Fruit fly (Drosophila melanogaster) whole organism, embryonic: Measurements from ENCODE around the gene APC4.

Experiments used
- Atf6 ChIP-seq: fragments of 200-800 bp; sonication (Bioruptor generic); IDR thresholded peaks from 2 replicates; pipeline ENCODE4 v1.3.6; 2022; ENCODE audit warnings: missing biosample characterization, missing genetic modification characterization
- B-H2 ChIP-seq: fragments of 200-800 bp; sonication (Bioruptor generic); optimal IDR thresholded peaks from 2 replicates; lab custom pipeline; 2018; ENCODE audit warnings: missing biosample characterization, mild to moderate bottlenecking, missing genetic modification characterization
- CG10543 ChIP-seq: fragments of 200-800 bp; sonication (Bioruptor generic); optimal IDR thresholded peaks from 3 replicates; lab custom pipeline; 2017; ENCODE audit warnings: missing biosample characterization, mild to moderate bottlenecking, missing genetic modification characterization, moderate library complexity
- CG12942 ChIP-seq: fragments of 200-800 bp; sonication (Bioruptor generic); optimal IDR thresholded peaks from 3 replicates; lab custom pipeline; 2016; ENCODE audit warnings: missing biosample characterization, missing genetic modification characterization
- CG13894 ChIP-seq: fragments of 200-800 bp; sonication (Bioruptor generic); optimal IDR thresholded peaks from 3 replicates; lab custom pipeline; 2018; ENCODE audit warnings: missing biosample characterization, mild to moderate bottlenecking, missing genetic modification characterization, moderate library complexity
- CG14441 ChIP-seq: fragments of 200-800 bp; sonication (Bioruptor generic); IDR thresholded peaks from 2 replicates; pipeline ENCODE4 v1.3.6; 2022; ENCODE audit warnings: missing biosample characterization, missing genetic modification characterization
- CG14965 ChIP-seq: fragments of 200-800 bp; sonication (Bioruptor generic); optimal IDR thresholded peaks from 2 replicates; lab custom pipeline; 2016; ENCODE audit warnings: missing biosample characterization, missing genetic modification characterization, borderline replicate concordance
- CG17359 ChIP-seq: fragments of 200-800 bp; sonication (Bioruptor generic); optimal IDR thresholded peaks from 3 replicates; lab custom pipeline; 2018; ENCODE audit warnings: missing biosample characterization, mild to moderate bottlenecking, missing genetic modification characterization, moderate library complexity
- CG17829 ChIP-seq: fragments of 200-800 bp; optimal IDR thresholded peaks from 2 replicates; lab custom pipeline; 2019; ENCODE audit warnings: missing biosample characterization, mild to moderate bottlenecking, missing genetic modification characterization, moderate library complexity
- CG17912 ChIP-seq: fragments of 200-800 bp; sonication (Bioruptor generic); optimal IDR thresholded peaks from 2 replicates; lab custom pipeline; 2018; ENCODE audit warnings: missing biosample characterization, mild to moderate bottlenecking, missing genetic modification characterization
- CG18599 ChIP-seq: fragments of 200-800 bp; sonication (Bioruptor generic); optimal IDR thresholded peaks from 3 replicates; lab custom pipeline; 2017; ENCODE audit warnings: missing biosample characterization, missing genetic modification characterization, mild to moderate bottlenecking, moderate library complexity, missing genetic modification reagents
- CG2678 ChIP-seq: fragments of 200-800 bp; sonication (Bioruptor generic); optimal IDR thresholded peaks from 3 replicates; lab custom pipeline; 2019; ENCODE audit warnings: missing biosample characterization, mild to moderate bottlenecking, missing genetic modification characterization, moderate library complexity
- CG31388 ChIP-seq: fragments of 200-800 bp; sonication (Bioruptor generic); optimal IDR thresholded peaks from 2 replicates; lab custom pipeline; 2016; ENCODE audit warnings: missing biosample characterization, missing genetic modification characterization
- CG3163 ChIP-seq: fragments of 200-800 bp; sonication (Bioruptor generic); optimal IDR thresholded peaks from 3 replicates; lab custom pipeline; 2016; ENCODE audit warnings: missing biosample characterization, missing genetic modification characterization
- CG3995 ChIP-seq: fragments of 200-800 bp; sonication (Bioruptor generic); optimal IDR thresholded peaks from 3 replicates; lab custom pipeline; 2016; ENCODE audit warnings: missing biosample characterization, missing genetic modification characterization
- CG4730 ChIP-seq: fragments of 200-800 bp; sonication (Bioruptor generic); IDR thresholded peaks from 2 replicates; pipeline ENCODE4 v1.3.6; 2022; ENCODE audit warnings: missing biosample characterization, missing genetic modification characterization
- CG5953 ChIP-seq: fragments of 200-800 bp; sonication (Bioruptor generic); IDR thresholded peaks from 2 replicates; pipeline ENCODE4 v1.3.6; 2022; ENCODE audit warnings: missing biosample characterization, missing genetic modification characterization
- CG6272 ChIP-seq: fragments of 200-800 bp; sonication (Bioruptor generic); IDR thresholded peaks from 2 replicates; pipeline ENCODE4 v1.3.6; 2022; ENCODE audit warnings: missing biosample characterization, missing genetic modification characterization
- CG7987 ChIP-seq: fragments of 200-800 bp; sonication (Bioruptor generic); optimal IDR thresholded peaks from 2 replicates; lab custom pipeline; 2018; ENCODE audit warnings: missing biosample characterization, mild to moderate bottlenecking, missing genetic modification characterization, moderate library complexity
- CG8765 ChIP-seq: fragments of 200-800 bp; sonication (Bioruptor generic); IDR thresholded peaks from 2 replicates; pipeline ENCODE4 v1.3.6; 2022; ENCODE audit warnings: missing biosample characterization, missing genetic modification characterization
- CG9727 ChIP-seq: fragments of 200-800 bp; sonication (Bioruptor generic); optimal IDR thresholded peaks from 3 replicates; lab custom pipeline; 2017; ENCODE audit warnings: missing biosample characterization, mild to moderate bottlenecking, missing genetic modification characterization
- CTCF ChIP-seq: fragments of 200-800 bp; sonication (Bioruptor generic); optimal IDR thresholded peaks from 2 replicates; lab custom pipeline; 2017; ENCODE audit warnings: missing biosample characterization, mild to moderate bottlenecking, missing genetic modification characterization, moderate library complexity
- Doc3 ChIP-seq: fragments of 200-800 bp; sonication (Bioruptor generic); IDR thresholded peaks from 3 replicates; pipeline ENCODE4 v1.3.6; 2022; ENCODE audit warnings: missing biosample characterization, missing genetic modification characterization; ENCODE audit not compliant: partially characterized antibody
- Gsc ChIP-seq: fragments of 200-800 bp; sonication (Bioruptor generic); IDR thresholded peaks from 2 replicates; pipeline ENCODE4 v1.3.6; 2022; ENCODE audit warnings: missing biosample characterization, missing genetic modification characterization
- MBD-R2 ChIP-seq: fragments of 200-800 bp; sonication (Bioruptor generic); IDR thresholded peaks from 2 replicates; pipeline ENCODE4 v1.3.6; 2022; ENCODE audit warnings: missing biosample characterization, missing genetic modification characterization
- Opbp ChIP-seq: fragments of 200-800 bp; sonication (Bioruptor generic); IDR thresholded peaks from 3 replicates; pipeline ENCODE4 v1.3.6; 2022; ENCODE audit warnings: missing biosample characterization, missing genetic modification characterization; ENCODE audit not compliant: partially characterized antibody
- PHDP ChIP-seq: fragments of 200-800 bp; sonication (Bioruptor generic); optimal IDR thresholded peaks from 3 replicates; lab custom pipeline; 2018; ENCODE audit warnings: missing biosample characterization, mild to moderate bottlenecking, missing genetic modification characterization, moderate library complexity
- Scr ChIP-seq: fragments of 200-800 bp; sonication (Bioruptor generic); IDR thresholded peaks from 2 replicates; pipeline ENCODE4 v1.3.6; 2022; ENCODE audit warnings: missing biosample characterization, missing genetic modification characterization; ENCODE audit not compliant: partially characterized antibody
- Sox100B ChIP-seq: fragments of 200-800 bp; sonication (Bioruptor generic); optimal IDR thresholded peaks from 3 replicates; lab custom pipeline; 2018; ENCODE audit warnings: missing biosample characterization, mild to moderate bottlenecking, missing genetic modification characterization
- Vsx1 ChIP-seq: fragments of 200-800 bp; sonication (Bioruptor generic); optimal IDR thresholded peaks from 2 replicates; lab custom pipeline; 2017; ENCODE audit warnings: missing biosample characterization, mild to moderate bottlenecking, missing genetic modification characterization, missing genetic modification reagents
- Xbp1 ChIP-seq: fragments of 200-800 bp; sonication (Bioruptor generic); optimal IDR thresholded peaks from 3 replicates; lab custom pipeline; 2016; ENCODE audit warnings: missing biosample characterization, mild to moderate bottlenecking, missing genetic modification characterization
- abd-A ChIP-seq: fragments of 200-800 bp; sonication (Bioruptor generic); optimal IDR thresholded peaks from 3 replicates; lab custom pipeline; 2019; ENCODE audit warnings: missing biosample characterization, mild to moderate bottlenecking, missing genetic modification characterization, moderate library complexity
- btn ChIP-seq: fragments of 200-800 bp; sonication (Bioruptor generic); optimal IDR thresholded peaks from 2 replicates; lab custom pipeline; 2016; ENCODE audit warnings: missing biosample characterization, missing genetic modification characterization
- cad ChIP-seq: fragments of >200 bp; optimal IDR thresholded peaks from 2 replicates; lab custom pipeline; 2017; ENCODE audit warnings: missing biosample characterization, missing genetic modification characterization
- ems ChIP-seq: fragments of 200-800 bp; sonication (Bioruptor generic); optimal IDR thresholded peaks from 3 replicates; lab custom pipeline; 2016; ENCODE audit warnings: missing biosample characterization, missing genetic modification characterization
- grn ChIP-seq: fragments of 200-800 bp; sonication (Bioruptor generic); optimal IDR thresholded peaks from 3 replicates; lab custom pipeline; 2017; ENCODE audit warnings: missing biosample characterization, missing genetic modification characterization
- her ChIP-seq: fragments of 200-800 bp; sonication (Bioruptor generic); optimal IDR thresholded peaks from 2 replicates; lab custom pipeline; 2016; ENCODE audit warnings: missing biosample characterization, missing genetic modification characterization
- jigr1 ChIP-seq: fragments of 200-800 bp; sonication (Bioruptor generic); IDR thresholded peaks from 3 replicates; pipeline ENCODE4 v1.3.6; 2022; ENCODE audit warnings: missing biosample characterization, missing genetic modification characterization
- klu ChIP-seq: fragments of 200-800 bp; sonication (Bioruptor generic); IDR thresholded peaks from 2 replicates; pipeline ENCODE4 v1.3.6; 2022; ENCODE audit warnings: missing biosample characterization, missing genetic modification characterization
- odd ChIP-seq: fragments of 200-800 bp; sonication (Bioruptor generic); optimal IDR thresholded peaks from 2 replicates; lab custom pipeline; 2017; ENCODE audit warnings: missing biosample characterization, mild to moderate bottlenecking, missing genetic modification characterization
- org-1 ChIP-seq: fragments of 200-800 bp; sonication (Bioruptor generic); optimal IDR thresholded peaks from 2 replicates; lab custom pipeline; 2017; ENCODE audit warnings: missing biosample characterization, missing genetic modification characterization
- pb ChIP-seq: fragments of 200-800 bp; sonication (Bioruptor generic); optimal IDR thresholded peaks from 3 replicates; lab custom pipeline; 2016; ENCODE audit warnings: missing biosample characterization, missing genetic modification characterization
- prd ChIP-seq, 3 experiments: fragments of >200 bp in 2 of 3; fragments of 200-800 bp in 1 of 3; sonication (Bioruptor generic) in 1 of 3; optimal IDR thresholded peaks in 2 of 3; IDR thresholded peaks in 1 of 3; 2 replicates in 2 of 3; 3 replicates in 1 of 3; pipeline versions ENCODE4 v1.3.6 to Lab custom; 2017 to 2022; ENCODE audit warnings: missing biosample characterization in 1 of 3, missing genetic modification characterization in 1 of 3
- salm ChIP-seq: fragments of 200-800 bp; sonication (Bioruptor generic); optimal IDR thresholded peaks from 2 replicates; lab custom pipeline; 2018; ENCODE audit warnings: missing biosample characterization, mild to moderate bottlenecking, missing genetic modification characterization
- sima ChIP-seq: fragments of 200-800 bp; sonication (Bioruptor generic); optimal IDR thresholded peaks from 2 replicates; lab custom pipeline; 2016; ENCODE audit warnings: missing biosample characterization, missing genetic modification characterization
- tgo ChIP-seq: fragments of 200-800 bp; sonication (Bioruptor generic); IDR thresholded peaks from 3 replicates; pipeline ENCODE4 v1.3.6; 2022; ENCODE audit warnings: missing biosample characterization, missing genetic modification characterization
- trh ChIP-seq: fragments of 200-800 bp; sonication (Bioruptor generic); optimal IDR thresholded peaks from 2 replicates; lab custom pipeline; 2016; ENCODE audit warnings: missing biosample characterization, missing genetic modification characterization
- twi ChIP-seq: fragments of 200-800 bp; optimal IDR thresholded peaks from 2 replicates; lab custom pipeline; 2019; ENCODE audit warnings: missing biosample characterization, mild to moderate bottlenecking, missing genetic modification characterization, moderate library complexity
- zen ChIP-seq: fragments of 200-800 bp; sonication (Bioruptor generic); optimal IDR thresholded peaks from 3 replicates; lab custom pipeline; 2018; ENCODE audit warnings: missing biosample characterization, mild to moderate bottlenecking, missing genetic modification characterization, moderate library complexity
- zen2 ChIP-seq: fragments of 200-800 bp; sonication (Bioruptor generic); IDR thresholded peaks from 3 replicates; pipeline ENCODE4 v1.3.6; 2022; ENCODE audit warnings: missing biosample characterization, missing genetic modification characterization; ENCODE audit not compliant: partially characterized antibody
- zf30C ChIP-seq: fragments of 200-800 bp; sonication (Bioruptor generic); optimal IDR thresholded peaks from 3 replicates; lab custom pipeline; 2018; ENCODE audit warnings: missing biosample characterization, mild to moderate bottlenecking, missing genetic modification characterization

The APC4 gene

DNA sequence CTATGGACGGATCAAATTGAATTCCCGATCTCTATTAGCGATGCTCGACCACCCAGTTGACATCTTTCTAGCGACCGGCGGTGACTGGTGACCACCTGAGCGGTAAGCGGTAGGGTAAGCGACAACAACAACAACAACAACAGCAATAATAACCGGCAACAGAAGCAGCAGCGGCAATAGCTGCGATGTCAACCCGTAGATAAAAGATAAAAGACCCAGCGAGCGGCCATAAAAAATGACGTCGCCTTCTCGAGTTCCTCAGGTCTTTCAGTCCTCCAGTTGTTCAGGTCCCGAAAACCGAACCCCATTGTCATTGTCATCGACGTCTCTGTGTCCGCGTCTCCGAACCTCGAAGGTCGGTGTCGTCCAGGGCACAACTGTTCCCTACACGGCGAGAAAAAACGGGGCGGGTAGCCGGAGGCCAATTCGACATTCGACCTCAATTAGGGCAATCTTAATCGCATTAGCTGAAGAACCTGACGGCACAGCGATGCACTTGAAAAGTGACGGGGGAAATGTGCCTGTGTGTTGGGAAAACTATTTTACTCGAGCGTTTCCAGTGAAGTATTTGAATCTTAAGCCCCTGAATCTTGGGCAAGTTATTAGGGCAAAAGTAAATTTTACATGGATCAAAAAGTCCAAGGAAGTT lies 50.0 kb downstream of the APC4 start (continued):
- TF ChIP-seq B-H2: no peak
- no peak for TF ChIP-seq CG2678 (tag; lab: Kevin White, UChicago)
- no peak for TF ChIP-seq her
- TF ChIP-seq pb (GFP tag; lab: Kevin White, UChicago): no peak
- TF ChIP-seq Xbp1: no peak
- TF ChIP-seq CG5953 (GFP tag; lab: Robert Waterston, UW): no peak
- no peak for TF ChIP-seq Atf6
- TF ChIP-seq CG12942 (GFP tag; lab: Kevin White, UChicago): no peak
- no peak for TF ChIP-seq CG14441 (GFP tag; lab: Robert Waterston, UW)
- TF ChIP-seq tgo: no peak
- TF ChIP-seq CG3995 (GFP tag; lab: Kevin White, UChicago): no peak
- peak; percentile 0 for TF ChIP-seq CG17829 (tag; lab: Kevin White, UChicago)
- no peak for TF ChIP-seq Vsx1 (GFP tag; lab: Kevin White, UChicago)
- no peak for TF ChIP-seq jigr1 (GFP tag; lab: Robert Waterston, UW)
- no peak for TF ChIP-seq trh (GFP tag; lab: Kevin White, UChicago)
- TF ChIP-seq Scr (GFP tag; lab: Robert Waterston, UW): no peak
- TF ChIP-seq CG31388 (GFP tag; lab: Kevin White, UChicago): no peak
- no peak for TF ChIP-seq ems (GFP tag; lab: Kevin White, UChicago)
- TF ChIP-seq CG13894: peak; percentile 20
- TF ChIP-seq prd (optimal IDR thresholded peaks at IDR 0.05; lab: Kevin White, UChicago): no peak
- no peak for TF ChIP-seq prd (GFP tag; IDR thresholded peaks at IDR 0.05; lab: Robert Waterston, UW)
- TF ChIP-seq Doc3 (GFP tag; lab: Robert Waterston, UW): no peak
- TF ChIP-seq zf30C (GFP tag; lab: Kevin White, UChicago): peak; percentile 94
- TF ChIP-seq Opbp (GFP tag; lab: Robert Waterston, UW): no peak
- no peak for TF ChIP-seq Gsc (GFP tag; lab: Robert Waterston, UW)
- no peak for TF ChIP-seq MBD-R2 (GFP tag; lab: Robert Waterston, UW)
- no peak for TF ChIP-seq CG18599 (GFP tag; lab: Kevin White, UChicago)
- TF ChIP-seq btn: no peak
- peak; percentile 5 for TF ChIP-seq CG10543 (GFP tag; lab: Kevin White, UChicago)
- TF ChIP-seq CG17359: no peak
- no peak for TF ChIP-seq CG8765 (GFP tag; lab: Robert Waterston, UW)
- TF ChIP-seq salm: no peak
- TF ChIP-seq Sox100B (GFP tag; lab: Kevin White, UChicago): no peak
- TF ChIP-seq CG7987 (GFP tag; lab: Kevin White, UChicago): no peak
- peak; percentile 90 for TF ChIP-seq grn (GFP tag; lab: Kevin White, UChicago)
- TF ChIP-seq CG17912 (GFP tag; lab: Kevin White, UChicago): no peak
- no peak for TF ChIP-seq org-1
- no peak for TF ChIP-seq CG3163 (GFP tag; lab: Kevin White, UChicago)
- TF ChIP-seq CG14965: no peak
- peak; percentile 85 for TF ChIP-seq zen (tag; lab: Kevin White, UChicago)
- TF ChIP-seq odd (GFP tag; lab: Kevin White, UChicago): peak; percentile 77
- TF ChIP-seq CG6272 (GFP tag; lab: Robert Waterston, UW): no peak
- no peak for TF ChIP-seq CG9727 (GFP tag; lab: Kevin White, UChicago)
- TF ChIP-seq twi (tag; lab: Kevin White, UChicago): no peak
- TF ChIP-seq cad (GFP tag; lab: Kevin White, UChicago): peak; percentile 84
- no peak for TF ChIP-seq PHDP (tag; lab: Kevin White, UChicago)
- no peak for TF ChIP-seq CTCF (GFP tag; lab: Kevin White, UChicago)
- TF ChIP-seq klu (GFP tag; lab: Robert Waterston, UW): no peak
- no peak for TF ChIP-seq CG4730 (GFP tag; lab: Robert Waterston, UW)
- TF ChIP-seq zen2 (GFP tag; lab: Robert Waterston, UW): no peak
- no peak for TF ChIP-seq abd-A (tag; lab: Kevin White, UChicago)
- TF ChIP-seq sima (GFP tag; lab: Kevin White, UChicago): no peak
